Worm (Caenorhabditis elegans) whole organism, L1 larva: ENCODE measurements around the gene aqp-11.

Source experiments
- Y116A8C.19 ChIP-seq: sonication (generic microtip); optimal IDR thresholded peaks from 2 replicates; lab custom pipeline; 2016; ENCODE audit warnings: missing compliant biosample characterization, missing genetic modification characterization, borderline replicate concordance
- aha-1 ChIP-seq: fragments of 150-350 bp; optimal IDR thresholded peaks from 2 replicates; lab custom pipeline; 2014; ENCODE audit warnings: missing biosample characterization, missing genetic modification characterization
- alr-1 ChIP-seq: fragments of 200-800 bp; sonication (Bioruptor generic); optimal IDR thresholded peaks from 2 replicates; lab custom pipeline; 2018; ENCODE audit warnings: borderline replicate concordance, mild to moderate bottlenecking, missing genetic modification characterization, missing compliant biosample characterization
- aly-2 ChIP-seq: fragments of 150-350 bp; optimal IDR thresholded peaks from 2 replicates; lab custom pipeline; 2014; ENCODE audit warnings: missing biosample characterization, missing genetic modification characterization
- ceh-63 ChIP-seq: fragments of 200-800 bp; sonication (Bioruptor generic); optimal IDR thresholded peaks from 2 replicates; lab custom pipeline; 2018; ENCODE audit warnings: mild to moderate bottlenecking, missing genetic modification characterization, missing compliant biosample characterization
- ceh-88 ChIP-seq: fragments of 200-800 bp; sonication (Bioruptor generic); IDR thresholded peaks from 2 replicates; pipeline ENCODE4 v1.3.6; 2022; ENCODE audit warnings: missing genetic modification characterization, missing compliant biosample characterization
- ceh-90 ChIP-seq: sonication (generic microtip); optimal IDR thresholded peaks from 2 replicates; lab custom pipeline; 2016; ENCODE audit warnings: missing genetic modification characterization, missing compliant biosample characterization
- ces-1 ChIP-seq: fragments of 150-350 bp; optimal IDR thresholded peaks from 2 replicates; lab custom pipeline; 2014; ENCODE audit warnings: missing biosample characterization, missing genetic modification reagents, missing genetic modification characterization
- dpl-1 ChIP-seq, 3 experiments: fragments of 150-350 bp in 2 of 3; sonication (generic microtip) in 1 of 3; optimal IDR thresholded peaks; 2 replicates each; lab custom pipeline; 2014 to 2017; ENCODE audit warnings: missing biosample characterization in 3 of 3, missing genetic modification characterization in 3 of 3, missing genetic modification reagents in 3 of 3
- dsc-1 ChIP-seq: sonication (generic microtip); optimal IDR thresholded peaks from 2 replicates; lab custom pipeline; 2016; ENCODE audit warnings: mild to moderate bottlenecking, missing genetic modification characterization, missing compliant biosample characterization
- egl-13 ChIP-seq: sonication (generic microtip); optimal IDR thresholded peaks from 2 replicates; lab custom pipeline; 2016; ENCODE audit warnings: missing genotype, missing genetic modification reagents, missing genetic modification characterization, missing compliant biosample characterization
- elt-2 ChIP-seq: sonication (generic microtip); optimal IDR thresholded peaks from 2 replicates; lab custom pipeline; 2016; ENCODE audit warnings: missing genetic modification characterization, mild to moderate bottlenecking, inconsistent platforms, missing compliant biosample characterization, missing genetic modification reagents
- fkh-4 ChIP-seq: sonication (generic microtip); optimal IDR thresholded peaks from 2 replicates; lab custom pipeline; 2016; ENCODE audit warnings: missing compliant biosample characterization, missing genetic modification characterization, borderline replicate concordance
- fkh-8 ChIP-seq: sonication (generic microtip); optimal IDR thresholded peaks from 2 replicates; lab custom pipeline; 2016; ENCODE audit warnings: mild to moderate bottlenecking, missing genetic modification characterization, missing compliant biosample characterization
- hlh-17 ChIP-seq: fragments of 200-800 bp; sonication (Bioruptor generic); optimal IDR thresholded peaks from 2 replicates; lab custom pipeline; 2018; ENCODE audit warnings: missing genetic modification characterization, mild to moderate bottlenecking, missing compliant biosample characterization, moderate library complexity, borderline replicate concordance
- hlh-4 ChIP-seq: sonication (generic microtip); optimal IDR thresholded peaks from 2 replicates; lab custom pipeline; 2016; ENCODE audit warnings: mild to moderate bottlenecking, missing genetic modification characterization, missing compliant biosample characterization
- irx-1 ChIP-seq: sonication (generic microtip); optimal IDR thresholded peaks from 2 replicates; lab custom pipeline; 2016; ENCODE audit warnings: missing genetic modification characterization, missing compliant biosample characterization
- isw-1 ChIP-seq: fragments of 200-800 bp; sonication (Bioruptor generic); IDR thresholded peaks from 2 replicates; pipeline ENCODE4 v1.3.6; 2022; ENCODE audit warnings: missing genetic modification characterization, missing compliant biosample characterization
- jun-1 ChIP-seq: fragments of 150-350 bp; optimal IDR thresholded peaks from 2 replicates; lab custom pipeline; 2014; ENCODE audit warnings: missing biosample characterization, missing genetic modification reagents, missing genetic modification characterization
- lin-13 ChIP-seq: fragments of 150-350 bp; optimal IDR thresholded peaks from 2 replicates; lab custom pipeline; 2014; ENCODE audit warnings: missing biosample characterization, missing genetic modification reagents, missing genetic modification characterization
- lin-15B ChIP-seq: fragments of 150-350 bp; sonication (generic microtip); optimal IDR thresholded peaks from 3 replicates; lab custom pipeline; 2014; ENCODE audit warnings: missing biosample characterization, missing genetic modification characterization
- lin-39 ChIP-seq: fragments of 150-350 bp; optimal IDR thresholded peaks from 2 replicates; lab custom pipeline; 2014; ENCODE audit warnings: missing biosample characterization, missing genetic modification reagents, missing genetic modification characterization
- mab-9 ChIP-seq: fragments of 200-800 bp; sonication (Bioruptor generic); IDR thresholded peaks from 2 replicates; pipeline ENCODE4 v1.3.6; 2022; ENCODE audit warnings: missing genetic modification reagents, missing genetic modification characterization, missing compliant biosample characterization
- mdl-1 ChIP-seq, 2 experiments: fragments of 150-350 bp; optimal IDR thresholded peaks; 2 replicates each; lab custom pipeline; 2014 to 2017; ENCODE audit warnings: missing biosample characterization in 2 of 2, missing genetic modification characterization in 2 of 2, inconsistent platforms in 1 of 2
- mef-2 ChIP-seq: fragments of 150-350 bp; optimal IDR thresholded peaks from 2 replicates; lab custom pipeline; 2014; ENCODE audit warnings: missing biosample characterization, missing genetic modification characterization
- mep-1 ChIP-seq: fragments of 150-350 bp; optimal IDR thresholded peaks from 2 replicates; lab custom pipeline; 2014; ENCODE audit warnings: missing biosample characterization, missing genetic modification characterization
- nhr-19 ChIP-seq: fragments of 200-800 bp; sonication (Bioruptor generic); conservative IDR thresholded peaks from 2 replicates; pipeline ENCODE4 v1.3.6; 2022; ENCODE audit warnings: missing genetic modification characterization, missing compliant biosample characterization
- nhr-20 ChIP-seq: sonication (generic microtip); optimal IDR thresholded peaks from 2 replicates; lab custom pipeline; 2016; ENCODE audit warnings: mild to moderate bottlenecking, missing genetic modification characterization, missing compliant biosample characterization
- nhr-237 ChIP-seq: fragments of 150-350 bp; optimal IDR thresholded peaks from 2 replicates; lab custom pipeline; 2014; ENCODE audit warnings: missing biosample characterization, missing genetic modification characterization
- nhr-28 ChIP-seq: fragments of 150-350 bp; optimal IDR thresholded peaks from 2 replicates; lab custom pipeline; 2014; ENCODE audit warnings: missing biosample characterization, missing genetic modification characterization
- nhr-47 ChIP-seq: sonication (generic microtip); optimal IDR thresholded peaks from 2 replicates; lab custom pipeline; 2016; ENCODE audit warnings: mild to moderate bottlenecking, missing genetic modification characterization, moderate library complexity, missing compliant biosample characterization
- nhr-71 ChIP-seq: sonication (generic microtip); optimal IDR thresholded peaks from 2 replicates; lab custom pipeline; 2016; ENCODE audit warnings: mild to moderate bottlenecking, missing genetic modification characterization, moderate library complexity, missing compliant biosample characterization
- nhr-76 ChIP-seq: sonication (generic microtip); optimal IDR thresholded peaks from 2 replicates; lab custom pipeline; 2017; ENCODE audit warnings: missing biosample characterization, missing genetic modification characterization
- nhr-77 ChIP-seq: fragments of 150-350 bp; optimal IDR thresholded peaks from 2 replicates; lab custom pipeline; 2014; ENCODE audit warnings: missing biosample characterization, missing genetic modification characterization
- nhr-84 ChIP-seq: sonication (generic microtip); optimal IDR thresholded peaks from 2 replicates; lab custom pipeline; 2017; ENCODE audit warnings: missing biosample characterization, missing genetic modification characterization
- nhr-85 ChIP-seq: sonication (generic microtip); peaks from one replicate; lab custom pipeline; 2016; ENCODE audit warnings: missing genetic modification characterization, inconsistent platforms, missing compliant biosample characterization
- pqm-1 ChIP-seq: sonication (generic microtip); optimal IDR thresholded peaks from 3 replicates; lab custom pipeline; 2017; ENCODE audit warnings: missing biosample characterization, missing genetic modification characterization
- rnt-1 ChIP-seq: sonication (generic microtip); optimal IDR thresholded peaks from 2 replicates; lab custom pipeline; 2016; ENCODE audit warnings: mild to moderate bottlenecking, missing genetic modification characterization, moderate library complexity, missing compliant biosample characterization
- skn-1 ChIP-seq: fragments of 150-350 bp; optimal IDR thresholded peaks from 2 replicates; lab custom pipeline; 2014; ENCODE audit warnings: missing biosample characterization, missing genetic modification characterization
- snu-23 ChIP-seq: sonication (generic microtip); optimal IDR thresholded peaks from 2 replicates; lab custom pipeline; 2016; ENCODE audit warnings: missing genetic modification characterization, missing compliant biosample characterization
- sox-4 ChIP-seq: sonication (generic microtip); optimal IDR thresholded peaks from 2 replicates; lab custom pipeline; 2016; ENCODE audit warnings: missing genetic modification characterization, missing compliant biosample characterization
- sptf-1 ChIP-seq: fragments of 150-350 bp; optimal IDR thresholded peaks from 2 replicates; lab custom pipeline; 2014; ENCODE audit warnings: missing biosample characterization, missing genetic modification characterization
- sup-37 ChIP-seq: fragments of 200-800 bp; sonication (Bioruptor generic); optimal IDR thresholded peaks from 2 replicates; lab custom pipeline; 2018; ENCODE audit warnings: mild to moderate bottlenecking, missing genetic modification characterization, missing compliant biosample characterization
- unc-130 ChIP-seq: fragments of 150-350 bp; optimal IDR thresholded peaks from 2 replicates; lab custom pipeline; 2017; ENCODE audit warnings: missing biosample characterization, missing genetic modification characterization, inconsistent platforms
- unc-30 ChIP-seq: sonication (generic microtip); optimal IDR thresholded peaks from 2 replicates; lab custom pipeline; 2017; ENCODE audit warnings: missing biosample characterization, missing genetic modification characterization
- unc-62 ChIP-seq: fragments of 150-350 bp; optimal IDR thresholded peaks from 2 replicates; lab custom pipeline; 2014; ENCODE audit warnings: missing biosample characterization, missing genetic modification reagents, missing genetic modification characterization
- unc-86 ChIP-seq: sonication (generic microtip); optimal IDR thresholded peaks from 2 replicates; lab custom pipeline; 2016; ENCODE audit warnings: missing genetic modification characterization, missing compliant biosample characterization
- vab-15 ChIP-seq: sonication (generic microtip); optimal IDR thresholded peaks from 2 replicates; lab custom pipeline; 2017; ENCODE audit warnings: missing genotype, mild to moderate bottlenecking, missing genetic modification characterization, missing compliant biosample characterization
- zag-1 ChIP-seq: fragments of 150-350 bp; optimal IDR thresholded peaks from 2 replicates; lab custom pipeline; 2014; ENCODE audit warnings: missing biosample characterization, missing genetic modification characterization
- zip-4 ChIP-seq: fragments of 200-800 bp; sonication (Bioruptor generic); optimal IDR thresholded peaks from 2 replicates; lab custom pipeline; 2018; ENCODE audit warnings: mild to moderate bottlenecking, missing genetic modification characterization, moderate library complexity, missing compliant biosample characterization
- ztf-11 ChIP-seq, 2 experiments: sonication (generic microtip); optimal IDR thresholded peaks; 2 replicates each; lab custom pipeline; 2016 to 2017; ENCODE audit warnings: missing genetic modification characterization in 2 of 2, missing biosample characterization in 1 of 2, missing compliant biosample characterization in 1 of 2
- ztf-4 ChIP-seq: fragments of 150-350 bp; optimal IDR thresholded peaks from 2 replicates; lab custom pipeline; 2014; ENCODE audit warnings: missing biosample characterization, missing genetic modification characterization

Gene aqp-11

DNA sequence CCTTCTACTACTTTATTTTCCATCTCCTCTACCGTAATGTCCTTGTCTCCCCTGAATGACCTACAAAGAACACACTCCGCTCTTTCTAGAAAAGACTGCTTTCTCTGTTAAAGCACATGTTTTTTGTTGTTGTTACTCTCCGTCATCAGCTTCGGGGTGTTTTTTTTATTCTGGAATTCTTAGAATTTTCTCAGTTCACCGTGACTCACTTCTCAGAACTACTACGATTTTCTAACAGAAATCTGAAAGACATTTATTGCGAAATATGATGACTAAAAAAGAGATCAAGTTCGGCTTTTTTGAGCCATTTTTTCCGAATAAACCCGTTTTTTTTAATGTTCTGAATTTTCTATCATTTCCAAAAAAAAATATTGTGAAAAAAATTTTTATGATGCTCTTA lies 43.2 kb downstream of the aqp-11 start (continued):
- TF ChIP-seq nhr-28 (tag; lab: Kevin White, UChicago): no peak
- no peak for TF ChIP-seq ceh-88 (GFP tag; lab: Robert Waterston, UW)
- TF ChIP-seq unc-30 (tag; lab: Kevin White, UChicago): no peak
- TF ChIP-seq unc-62: no peak
- no peak for TF ChIP-seq alr-1 (tag; lab: Kevin White, UChicago)
- no peak for TF ChIP-seq nhr-77
- TF ChIP-seq nhr-76 (tag; lab: Kevin White, UChicago): no peak
- no peak for TF ChIP-seq snu-23 (GFP tag; lab: Kevin White, UChicago)
- TF ChIP-seq ceh-90 (tag; lab: Kevin White, UChicago): no peak
- no peak for TF ChIP-seq ceh-63 (GFP tag; lab: Kevin White, UChicago)
- TF ChIP-seq sptf-1 (tag; lab: Kevin White, UChicago): no peak
- no peak for TF ChIP-seq vab-15
- TF ChIP-seq mab-9 (GFP tag; lab: Robert Waterston, UW): no peak
- no peak for TF ChIP-seq nhr-84
- peak; percentile 90 for TF ChIP-seq skn-1
- TF ChIP-seq elt-2 (tag; lab: Kevin White, UChicago): no peak
- no peak for TF ChIP-seq ces-1
- no peak for TF ChIP-seq lin-39
- TF ChIP-seq aha-1 (tag; lab: Kevin White, UChicago): no peak
- TF ChIP-seq mep-1 (tag; lab: Kevin White, UChicago): peak; percentile 39
- no peak for TF ChIP-seq hlh-17 (GFP tag; lab: Kevin White, UChicago)
- no peak for TF ChIP-seq mdl-1 (tag; optimal IDR thresholded peaks at IDR 0.05; lab: Kevin White, UChicago)
- no peak for TF ChIP-seq Y116A8C.19 (tag; lab: Kevin White, UChicago)
- TF ChIP-seq irx-1 (tag; lab: Kevin White, UChicago): no peak
- no peak for TF ChIP-seq mef-2 (tag; lab: Kevin White, UChicago)
- no peak for TF ChIP-seq dsc-1 (tag; lab: Kevin White, UChicago)
- TF ChIP-seq hlh-4 (tag; lab: Kevin White, UChicago): no peak
- TF ChIP-seq jun-1 (tag; lab: Kevin White, UChicago): no peak
- no peak for TF ChIP-seq unc-86 (tag; lab: Kevin White, UChicago)
- TF ChIP-seq aly-2 (tag; lab: Kevin White, UChicago): no peak
- TF ChIP-seq rnt-1 (tag; lab: Kevin White, UChicago): no peak
- TF ChIP-seq nhr-237: no peak
- peak; percentile 48 for TF ChIP-seq zip-4 (GFP tag; lab: Kevin White, UChicago)
- TF ChIP-seq isw-1 (GFP tag; lab: Robert Waterston, UW): no peak
- TF ChIP-seq sox-4 (tag; lab: Kevin White, UChicago): peak; percentile 39
- TF ChIP-seq egl-13 (tag; lab: Kevin White, UChicago): no peak
- TF ChIP-seq dpl-1 (GFP tag; optimal IDR thresholded peaks at IDR 0.05; lab: Kevin White, UChicago): no peak

DNA sequence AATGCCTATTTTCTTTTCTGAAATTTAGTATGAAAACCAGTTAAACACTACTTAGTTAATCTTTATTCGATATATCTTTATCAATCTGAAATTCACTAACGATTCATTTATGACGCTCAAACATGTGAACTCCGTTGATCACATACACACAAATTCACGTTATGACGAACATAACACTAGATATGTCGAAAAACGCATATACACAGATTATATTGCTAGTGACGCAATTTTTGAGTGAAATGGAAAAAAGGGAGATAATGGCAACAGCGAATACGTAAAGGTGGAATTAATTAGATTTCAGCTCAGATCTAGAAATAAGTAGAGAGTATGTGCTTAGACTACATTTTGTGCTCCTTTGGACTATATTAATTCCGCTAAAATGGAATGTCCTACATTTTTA lies 43.8 kb downstream of the aqp-11 start:
- TF ChIP-seq nhr-28 (tag; lab: Kevin White, UChicago) (no peak), mdl-1 (tag; optimal IDR thresholded peaks at IDR 0.05; lab: Kevin White, UChicago) (no peak), Y116A8C.19 (tag; lab: Kevin White, UChicago) (no peak), dsc-1 (tag; lab: Kevin White, UChicago) (peak; percentile 77), nhr-20 (tag; lab: Kevin White, UChicago) (peak; percentile 13), fkh-4 (tag; lab: Kevin White, UChicago) (no peak), nhr-85 (peak; percentile 48), mab-9 (GFP tag; lab: Robert Waterston, UW) (no peak), alr-1 (tag; lab: Kevin White, UChicago) (no peak), unc-86 (tag; lab: Kevin White, UChicago) (no peak), fkh-8 (tag; lab: Kevin White, UChicago) (peak; percentile 52), unc-130 (tag; lab: Kevin White, UChicago) (no peak), lin-13 (no peak), mef-2 (tag; lab: Kevin White, UChicago) (no peak), nhr-19 (GFP tag; lab: Robert Waterston, UW) (no peak), lin-15B (no peak), ztf-4 (tag; lab: Kevin White, UChicago) (peak; percentile 9), vab-15 (no peak), sup-37 (GFP tag; lab: Kevin White, UChicago) (no peak), nhr-47 (tag; lab: Kevin White, UChicago) (no peak), unc-62 (no peak), ztf-11 (tag; optimal IDR thresholded peaks at IDR 0.05; lab: Kevin White, UChicago) (no peak), egl-13 (tag; lab: Kevin White, UChicago) (peak; percentile 49), pqm-1 (tag; lab: Kevin White, UChicago) (no peak), nhr-84 (no peak), nhr-71 (tag; lab: Kevin White, UChicago) (peak; percentile 1), aha-1 (tag; lab: Kevin White, UChicago) (no peak), zag-1 (tag; lab: Kevin White, UChicago) (no peak)
